Worm (Caenorhabditis elegans) whole organism, late embryonic: ENCODE results near the gene C01B9.1.
A peak's percentile ranks its signal among the peaks of the same experiment; 100 is the strongest.

Experiments used
- C08G9.2 ChIP-seq: sonication (generic microtip); optimal IDR thresholded peaks from 2 replicates; lab custom pipeline; 2016; ENCODE audit warnings: mild to moderate bottlenecking, missing genetic modification characterization, moderate library complexity, missing compliant biosample characterization
- K02D7.2 ChIP-seq: sonication (generic microtip); optimal IDR thresholded peaks from 2 replicates; lab custom pipeline; 2017; ENCODE audit warnings: mild to moderate bottlenecking, missing genetic modification characterization, missing compliant biosample characterization
- Y22D7AL.16 ChIP-seq: sonication (generic microtip); optimal IDR thresholded peaks from 2 replicates; lab custom pipeline; 2016; ENCODE audit warnings: missing genetic modification characterization, missing compliant biosample characterization
- ahr-1 ChIP-seq: sonication (generic microtip); optimal IDR thresholded peaks from 2 replicates; lab custom pipeline; 2016; ENCODE audit warnings: missing genetic modification characterization, missing compliant biosample characterization
- ceh-18 ChIP-seq: sonication (generic microtip); optimal IDR thresholded peaks from 2 replicates; lab custom pipeline; 2016; ENCODE audit warnings: missing genetic modification characterization, missing compliant biosample characterization
- ceh-19 ChIP-seq: fragments of 200-800 bp; sonication (Bioruptor generic); optimal IDR thresholded peaks from 2 replicates; lab custom pipeline; 2018; ENCODE audit warnings: mild to moderate bottlenecking, missing genetic modification characterization, missing compliant biosample characterization
- ceh-2 ChIP-seq: sonication (generic microtip); optimal IDR thresholded peaks from 2 replicates; lab custom pipeline; 2016; ENCODE audit warnings: missing genotype, missing genetic modification characterization, missing compliant biosample characterization
- ceh-24 ChIP-seq: sonication (generic microtip); optimal IDR thresholded peaks from 2 replicates; lab custom pipeline; 2016; ENCODE audit warnings: mild to moderate bottlenecking, missing genetic modification characterization, missing compliant biosample characterization
- ceh-30 ChIP-seq: fragments of 150-350 bp; optimal IDR thresholded peaks from 2 replicates; lab custom pipeline; 2014; ENCODE audit warnings: missing biosample characterization, missing genetic modification characterization
- ceh-31 ChIP-seq: sonication (generic microtip); optimal IDR thresholded peaks from 2 replicates; lab custom pipeline; 2016; ENCODE audit warnings: missing genetic modification characterization, missing compliant biosample characterization
- ceh-34 ChIP-seq: sonication (generic microtip); optimal IDR thresholded peaks from 2 replicates; lab custom pipeline; 2016; ENCODE audit warnings: mild to moderate bottlenecking, missing genetic modification characterization, missing compliant biosample characterization
- ceh-45 ChIP-seq: fragments of 200-800 bp; sonication (Bioruptor generic); IDR thresholded peaks from 2 replicates; pipeline ENCODE4 v1.3.6; 2022; ENCODE audit warnings: missing genetic modification reagents, missing genetic modification characterization, missing compliant biosample characterization
- ceh-6 ChIP-seq: fragments of 200-800 bp; sonication (Bioruptor generic); optimal IDR thresholded peaks from 2 replicates; lab custom pipeline; 2018; ENCODE audit warnings: mild to moderate bottlenecking, missing genetic modification characterization, missing compliant biosample characterization
- elt-2 ChIP-seq: sonication (generic microtip); optimal IDR thresholded peaks from 2 replicates; lab custom pipeline; 2016; ENCODE audit warnings: missing genetic modification reagents, missing genetic modification characterization, missing compliant biosample characterization
- ets-4 ChIP-seq: sonication (generic microtip); optimal IDR thresholded peaks from 2 replicates; lab custom pipeline; 2016; ENCODE audit warnings: missing genetic modification characterization, missing compliant biosample characterization
- fkh-10 ChIP-seq: fragments of 150-350 bp; optimal IDR thresholded peaks from 2 replicates; lab custom pipeline; 2014; ENCODE audit warnings: missing biosample characterization, missing genetic modification reagents, missing genetic modification characterization
- gmeb-2 ChIP-seq: sonication (generic microtip); optimal IDR thresholded peaks from 2 replicates; lab custom pipeline; 2016; ENCODE audit warnings: missing genetic modification characterization, inconsistent platforms, missing compliant biosample characterization
- hlh-15 ChIP-seq: sonication (generic microtip); optimal IDR thresholded peaks from 2 replicates; lab custom pipeline; 2016; ENCODE audit warnings: missing genetic modification characterization, missing compliant biosample characterization
- hlh-30 ChIP-seq: sonication (generic microtip); optimal IDR thresholded peaks from 2 replicates; lab custom pipeline; 2017; ENCODE audit warnings: antibody characterized with exemption, missing genetic modification characterization, missing compliant biosample characterization; ENCODE audit not compliant: insufficient read depth
- hlh-8 ChIP-seq: sonication (generic microtip); optimal IDR thresholded peaks from 2 replicates; lab custom pipeline; 2016; ENCODE audit warnings: missing genotype, missing genetic modification characterization, missing compliant biosample characterization
- lin-11 ChIP-seq: fragments of 200-800 bp; sonication (Bioruptor generic); optimal IDR thresholded peaks from 2 replicates; lab custom pipeline; 2018; ENCODE audit warnings: mild to moderate bottlenecking, missing genetic modification characterization, missing compliant biosample characterization
- madf-2 ChIP-seq: sonication (generic microtip); optimal IDR thresholded peaks from 2 replicates; lab custom pipeline; 2017; ENCODE audit warnings: missing genetic modification characterization, missing compliant biosample characterization
- nfya-1 ChIP-seq: sonication (generic microtip); optimal IDR thresholded peaks from 2 replicates; lab custom pipeline; 2017; ENCODE audit warnings: missing genetic modification characterization, mild to moderate bottlenecking, missing compliant biosample characterization, antibody characterized with exemption, moderate library complexity
- nhr-232 ChIP-seq: sonication (generic microtip); optimal IDR thresholded peaks from 2 replicates; lab custom pipeline; 2016; ENCODE audit warnings: missing genetic modification characterization, missing compliant biosample characterization
- pag-3 ChIP-seq: sonication (generic microtip); optimal IDR thresholded peaks from 2 replicates; lab custom pipeline; 2016; ENCODE audit warnings: missing compliant biosample characterization, missing genetic modification characterization, borderline replicate concordance
- pat-9 ChIP-seq: fragments of 200-800 bp; sonication (Bioruptor generic); optimal IDR thresholded peaks from 2 replicates; lab custom pipeline; 2018; ENCODE audit warnings: mild to moderate bottlenecking, missing genetic modification characterization, moderate library complexity, missing compliant biosample characterization
- pax-1 ChIP-seq: fragments of 150-350 bp; optimal IDR thresholded peaks from 2 replicates; lab custom pipeline; 2014; ENCODE audit warnings: missing biosample characterization, missing genetic modification characterization
- pha-2 ChIP-seq: sonication (generic microtip); optimal IDR thresholded peaks from 2 replicates; lab custom pipeline; 2017; ENCODE audit warnings: mild to moderate bottlenecking, missing genetic modification characterization, missing compliant biosample characterization
- pha-4 ChIP-seq: fragments of 150-350 bp; optimal IDR thresholded peaks from 2 replicates; lab custom pipeline; 2018; ENCODE audit warnings: missing biosample characterization, missing genetic modification reagents, missing genetic modification characterization
- pros-1 ChIP-seq: fragments of 150-350 bp; optimal IDR thresholded peaks from 2 replicates; lab custom pipeline; 2014; ENCODE audit warnings: missing biosample characterization, missing genetic modification reagents, missing genetic modification characterization
- rnt-1 ChIP-seq: sonication (generic microtip); optimal IDR thresholded peaks from 2 replicates; lab custom pipeline; 2016; ENCODE audit warnings: missing genetic modification characterization, missing compliant biosample characterization
- sox-4 ChIP-seq: sonication (generic microtip); optimal IDR thresholded peaks from 2 replicates; lab custom pipeline; 2017; ENCODE audit warnings: mild to moderate bottlenecking, missing genetic modification characterization, inconsistent platforms, missing compliant biosample characterization
- tbx-2 ChIP-seq: sonication (generic microtip); optimal IDR thresholded peaks from 2 replicates; lab custom pipeline; 2016; ENCODE audit warnings: missing genetic modification characterization, missing compliant biosample characterization
- tbx-7 ChIP-seq: sonication (generic microtip); optimal IDR thresholded peaks from 2 replicates; lab custom pipeline; 2016; ENCODE audit warnings: missing genotype, missing genetic modification characterization, missing compliant biosample characterization
- ttx-3 ChIP-seq: sonication (generic microtip); optimal IDR thresholded peaks from 2 replicates; lab custom pipeline; 2016; ENCODE audit warnings: missing genetic modification reagents, missing genetic modification characterization, missing compliant biosample characterization
- unc-55 ChIP-seq: sonication (generic microtip); optimal IDR thresholded peaks from 2 replicates; lab custom pipeline; 2017; ENCODE audit warnings: missing biosample characterization, missing genetic modification reagents, missing genetic modification characterization
- zip-5 ChIP-seq: sonication (generic microtip); optimal IDR thresholded peaks from 2 replicates; lab custom pipeline; 2016; ENCODE audit warnings: missing genetic modification characterization, missing compliant biosample characterization

Gene C01B9.1

ce11 chrII:13732577-13732976 lies 38.8 kb upstream of the C01B9.1 start:
- no peak for TF ChIP-seq gmeb-2
- TF ChIP-seq zip-5 (tag; lab: Kevin White, UChicago): no peak
- TF ChIP-seq ahr-1 (tag; lab: Kevin White, UChicago): no peak
- no peak for TF ChIP-seq fkh-10
- no peak for TF ChIP-seq unc-55
- no peak for TF ChIP-seq ttx-3
- no peak for TF ChIP-seq tbx-2 (tag; lab: Kevin White, UChicago)
- TF ChIP-seq hlh-8 (tag; lab: Kevin White, UChicago): no peak
- TF ChIP-seq pax-1: no peak
- no peak for TF ChIP-seq tbx-7 (tag; lab: Kevin White, UChicago)

ce11 chrII:13736089-13736488 lies 35.3 kb upstream of the C01B9.1 start, which contains the start of gene R06B9.5:
TSS of gene R06B9.5 (plus strand) at chrII:13736320.
- TF ChIP-seq lin-11 (tag; lab: Kevin White, UChicago) (no peak), madf-2 (tag; lab: Kevin White, UChicago) (peak; percentile 40), gmeb-2 (no peak), ceh-45 (GFP tag; lab: Robert Waterston, UW) (no peak)

- TF ChIP-seq elt-2 (tag; lab: Kevin White, UChicago) (peak; percentile 2), rnt-1 (tag; lab: Kevin White, UChicago) (no peak), unc-55 (peak; percentile 25)
Observed at ce11 chrII:13736906-13737305, 34.5 kb upstream of the C01B9.1 start.

ce11 chrII:13737751-13738525 lies 33.4 kb upstream of the C01B9.1 start:
- TF ChIP-seq ahr-1 (tag; lab: Kevin White, UChicago) (no peak), unc-55 (no peak), ets-4 (no peak), ceh-19 (GFP tag; lab: Kevin White, UChicago) (no peak), fkh-10 (no peak), hlh-15 (no peak), elt-2 (tag; lab: Kevin White, UChicago) (peak; percentile 25), ceh-6 (GFP tag; lab: Kevin White, UChicago) (no peak), pha-4 (no peak), Y22D7AL.16 (tag; lab: Kevin White, UChicago) (no peak), nfya-1 (tag; lab: Kevin White, UChicago) (no peak), ceh-2 (tag; lab: Kevin White, UChicago) (no peak), pat-9 (tag; lab: Kevin White, UChicago) (no peak), nhr-232 (no peak), ttx-3 (no peak), ceh-24 (tag; lab: Kevin White, UChicago) (no peak), ceh-18 (tag; lab: Kevin White, UChicago) (no peak), ceh-34 (no peak), ceh-30 (tag; lab: Kevin White, UChicago) (no peak), C08G9.2 (no peak), K02D7.2 (no peak), pros-1 (no peak), sox-4 (no peak), rnt-1 (tag; lab: Kevin White, UChicago) (peak; percentile 71), hlh-30 (peak; percentile 74), ceh-31 (tag; lab: Kevin White, UChicago) (peak; percentile 3), pha-2 (tag; lab: Kevin White, UChicago) (no peak), pag-3 (no peak)
